Worm (Caenorhabditis elegans): ENCODE data around the gene C35A5.5.

DNA sequence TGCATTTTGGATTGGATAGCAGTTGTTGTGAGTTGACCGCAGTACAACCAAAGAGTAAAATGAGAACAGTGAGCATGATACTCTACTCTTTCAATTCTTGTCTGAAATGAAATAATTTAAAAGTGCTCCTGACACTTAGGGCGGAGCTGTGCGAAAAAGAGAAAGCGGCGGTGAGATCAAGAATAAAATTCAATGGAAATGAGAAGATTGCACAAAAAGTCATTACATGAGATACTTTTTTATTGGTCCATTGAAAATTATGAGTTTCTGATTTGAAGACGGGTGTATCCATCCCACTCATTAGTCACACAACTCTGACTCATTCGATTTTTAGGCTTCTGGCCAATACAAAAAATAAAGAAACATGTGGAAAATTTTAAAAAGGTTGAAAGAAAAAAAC lies 48.4 kb upstream of the C35A5.5 start, which contains the start of gene F22E12.1:
- TF ChIP-seq aly-1 (tag; optimal IDR thresholded peaks at IDR 0.05) (no peak), ets-7 (tag; optimal IDR thresholded peaks at IDR 0.05) (no peak), pes-1 (GFP tag; IDR thresholded peaks at IDR 0.05) (no peak), ama-1 (optimal IDR thresholded peaks at IDR 0.05) (no peak), F13C5.2 (tag; optimal IDR thresholded peaks at IDR 0.05) (no peak), sea-1 (GFP tag; conservative IDR thresholded peaks at IDR 0.05) (no peak), hnd-1 (tag; optimal IDR thresholded peaks at IDR 0.05) (no peak)

All from whole organism, early embryonic.